Fruit fly (Drosophila melanogaster): ENCODE results near the gene CG2120.
A peak's percentile ranks its signal among the peaks of the same experiment; 100 is the strongest.

dm6 chrX:8091017-8091620 is 44.5 kb upstream of the CG2120 start:
- TF ChIP-seq CG33017 (tag; optimal IDR thresholded peaks at IDR 0.05) (peak; percentile 88), CG12768 (GFP tag; optimal IDR thresholded peaks at IDR 0.05) (peak; percentile 80), pad (GFP tag; optimal IDR thresholded peaks at IDR 0.05) (peak; percentile 82), toe (GFP tag; optimal IDR thresholded peaks at IDR 0.05) (peak; percentile 62), Clk (GFP tag; optimal IDR thresholded peaks at IDR 0.05) (peak; percentile 72), kay (GFP tag; ENCODE audit: borderline replicate concordance) (peak; percentile 65), CG14711 (tag; optimal IDR thresholded peaks at IDR 0.05) (peak; percentile 90), CG5204 (GFP tag; optimal IDR thresholded peaks at IDR 0.05) (peak; percentile 72), bab1 (GFP tag; optimal IDR thresholded peaks at IDR 0.05) (peak; percentile 90), cnc (optimal IDR thresholded peaks at IDR 0.05) (no peak), CG1620 (GFP tag; optimal IDR thresholded peaks at IDR 0.05) (peak; percentile 75), Hr96 (GFP tag; optimal IDR thresholded peaks at IDR 0.05) (peak; percentile 73), tj (GFP tag; optimal IDR thresholded peaks at IDR 0.05) (peak; percentile 31)

Data from whole organism, adult.